Fruit fly (Drosophila melanogaster) whole organism, embryonic: ENCODE results near the gene Bx.

ENCODE experiments used
- Awh ChIP-seq: fragments of 200-800 bp; sonication (Bioruptor generic); IDR thresholded peaks from 2 replicates; pipeline ENCODE4, ENCODE4 v1.3.6; 2022; ENCODE audit warnings: missing biosample characterization, missing genetic modification characterization
- B-H2 ChIP-seq: fragments of 200-800 bp; sonication (Bioruptor generic); optimal IDR thresholded peaks from 2 replicates; lab custom pipeline; 2018; ENCODE audit warnings: missing biosample characterization, mild to moderate bottlenecking, missing genetic modification characterization
- CG10959 ChIP-seq: fragments of 200-800 bp; sonication (Bioruptor generic); IDR thresholded peaks from 2 replicates; pipeline ENCODE4 v1.3.6; 2022; ENCODE audit warnings: missing biosample characterization, missing genetic modification characterization
- CG12299 ChIP-seq: fragments of 200-800 bp; sonication (Bioruptor generic); optimal IDR thresholded peaks from 2 replicates; lab custom pipeline; 2018; ENCODE audit warnings: missing biosample characterization, mild to moderate bottlenecking, missing genetic modification characterization
- CG12391 ChIP-seq: fragments of 200-800 bp; sonication (Bioruptor generic); optimal IDR thresholded peaks from 3 replicates; lab custom pipeline; 2018; ENCODE audit warnings: missing biosample characterization, mild to moderate bottlenecking, missing genetic modification characterization, moderate library complexity
- CG13424 ChIP-seq: fragments of 200-800 bp; sonication (Bioruptor generic); optimal IDR thresholded peaks from 2 replicates; lab custom pipeline; 2019; ENCODE audit warnings: missing biosample characterization, mild to moderate bottlenecking, missing genetic modification characterization, moderate library complexity
- CG17359 ChIP-seq: fragments of 200-800 bp; sonication (Bioruptor generic); optimal IDR thresholded peaks from 3 replicates; lab custom pipeline; 2018; ENCODE audit warnings: missing biosample characterization, mild to moderate bottlenecking, missing genetic modification characterization, moderate library complexity
- CG18599 ChIP-seq: fragments of 200-800 bp; sonication (Bioruptor generic); optimal IDR thresholded peaks from 3 replicates; lab custom pipeline; 2017; ENCODE audit warnings: missing biosample characterization, missing genetic modification characterization, mild to moderate bottlenecking, moderate library complexity, missing genetic modification reagents
- CG18619 ChIP-seq: fragments of 200-800 bp; sonication (Bioruptor generic); optimal IDR thresholded peaks from 3 replicates; lab custom pipeline; 2017; ENCODE audit warnings: missing biosample characterization, mild to moderate bottlenecking, missing genetic modification characterization
- CG4282 ChIP-seq: fragments of 200-800 bp; sonication (Bioruptor generic); optimal IDR thresholded peaks from 2 replicates; lab custom pipeline; 2016; ENCODE audit warnings: missing biosample characterization, missing genetic modification characterization
- CG4424 ChIP-seq: fragments of 200-800 bp; sonication (Bioruptor generic); optimal IDR thresholded peaks from 3 replicates; lab custom pipeline; 2016; ENCODE audit warnings: missing biosample characterization, missing genetic modification characterization
- CG6791 ChIP-seq: fragments of 200-800 bp; sonication (Bioruptor generic); IDR thresholded peaks from 3 replicates; pipeline ENCODE4 v1.3.6; 2022; ENCODE audit warnings: missing biosample characterization, missing genetic modification characterization; ENCODE audit not compliant: partially characterized antibody
- CG8290 ChIP-seq, 3 experiments: fragments of 200-800 bp; sonication (Bioruptor generic); optimal IDR thresholded peaks; 2 replicates each; lab custom pipeline; 2016 to 2019; ENCODE audit warnings: missing biosample characterization in 3 of 3, missing genetic modification characterization in 3 of 3, mild to moderate bottlenecking in 2 of 3, moderate library complexity in 1 of 3
- CG8944 ChIP-seq: fragments of 200-800 bp; sonication (Bioruptor generic); optimal IDR thresholded peaks from 3 replicates; lab custom pipeline; 2016; ENCODE audit warnings: missing biosample characterization, missing genetic modification characterization
- CG9932 ChIP-seq: fragments of 200-800 bp; sonication (Bioruptor generic); IDR thresholded peaks from 2 replicates; pipeline ENCODE4 v1.3.6; 2022; ENCODE audit warnings: missing biosample characterization, missing genetic modification characterization
- Dad ChIP-seq: fragments of 200-800 bp; sonication (Bioruptor generic); optimal IDR thresholded peaks from 3 replicates; lab custom pipeline; 2016; ENCODE audit warnings: missing biosample characterization, missing genetic modification characterization
- Dbx ChIP-seq: fragments of 200-800 bp; sonication (Bioruptor generic); IDR thresholded peaks from 3 replicates; pipeline ENCODE4 v1.3.6; 2022; ENCODE audit warnings: missing biosample characterization, missing genetic modification characterization
- Fer3 ChIP-seq: fragments of 200-800 bp; sonication (Bioruptor generic); optimal IDR thresholded peaks from 2 replicates; lab custom pipeline; 2018; ENCODE audit warnings: missing biosample characterization, mild to moderate bottlenecking, missing genetic modification characterization, moderate library complexity
- H15 ChIP-seq: fragments of 200-800 bp; sonication (Bioruptor generic); IDR thresholded peaks from 3 replicates; pipeline ENCODE4 v1.3.6; 2022; ENCODE audit warnings: missing biosample characterization, missing genetic modification characterization
- HmgD ChIP-seq: fragments of 200-800 bp; sonication (Bioruptor generic); optimal IDR thresholded peaks from 3 replicates; lab custom pipeline; 2016; ENCODE audit warnings: missing biosample characterization, missing genetic modification characterization
- HmgZ ChIP-seq: fragments of 200-800 bp; sonication (Bioruptor generic); optimal IDR thresholded peaks from 2 replicates; lab custom pipeline; 2018; ENCODE audit warnings: missing biosample characterization, mild to moderate bottlenecking, missing genetic modification characterization
- NK7.1 ChIP-seq: fragments of 200-800 bp; sonication (Bioruptor generic); optimal IDR thresholded peaks from 3 replicates; lab custom pipeline; 2016; ENCODE audit warnings: missing biosample characterization, missing genetic modification characterization
- Oli ChIP-seq: fragments of 200-800 bp; sonication (Bioruptor generic); optimal IDR thresholded peaks from 2 replicates; lab custom pipeline; 2018; ENCODE audit warnings: missing biosample characterization, mild to moderate bottlenecking, missing genetic modification characterization, moderate library complexity
- Poxn ChIP-seq: fragments of 200-800 bp; sonication (Bioruptor generic); IDR thresholded peaks from 2 replicates; pipeline ENCODE4 v1.3.6; 2022; ENCODE audit warnings: missing biosample characterization, missing genetic modification characterization
- YL-1 ChIP-seq: fragments of 200-800 bp; sonication (Bioruptor generic); optimal IDR thresholded peaks from 3 replicates; lab custom pipeline; 2017; ENCODE audit warnings: missing biosample characterization, mild to moderate bottlenecking, missing genetic modification characterization
- bsh ChIP-seq, 2 experiments: fragments of 200-800 bp; sonication (Bioruptor generic); optimal IDR thresholded peaks; 2 replicates each; lab custom pipeline; 2017 to 2018; ENCODE audit warnings: mild to moderate bottlenecking in 2 of 2, missing biosample characterization in 2 of 2, missing genetic modification characterization in 2 of 2, moderate library complexity in 1 of 2
- caup ChIP-seq: fragments of 200-800 bp; sonication (Bioruptor generic); optimal IDR thresholded peaks from 3 replicates; lab custom pipeline; 2017; ENCODE audit warnings: missing biosample characterization, mild to moderate bottlenecking, missing genetic modification characterization, moderate library complexity; ENCODE audit not compliant: severe bottlenecking
- chif ChIP-seq, 2 experiments: fragments of 200-800 bp; sonication (Bioruptor generic); optimal IDR thresholded peaks; 3 replicates each; lab custom pipeline; 2016; ENCODE audit warnings: missing biosample characterization in 2 of 2, missing genetic modification characterization in 2 of 2
- crol ChIP-seq: fragments of 200-800 bp; sonication (Bioruptor generic); IDR thresholded peaks from 2 replicates; pipeline ENCODE4 v1.3.6; 2022; ENCODE audit warnings: missing biosample characterization, missing genetic modification characterization
- da ChIP-seq: fragments of 200-800 bp; sonication (Bioruptor generic); optimal IDR thresholded peaks from 2 replicates; lab custom pipeline; 2016; ENCODE audit warnings: missing biosample characterization, missing genetic modification characterization
- dmrt11E ChIP-seq: fragments of 200-800 bp; sonication (Bioruptor generic); optimal IDR thresholded peaks from 3 replicates; lab custom pipeline; 2018; ENCODE audit warnings: missing biosample characterization, mild to moderate bottlenecking, missing genetic modification characterization, moderate library complexity
- esg ChIP-seq: fragments of 200-800 bp; sonication (Bioruptor generic); conservative IDR thresholded peaks from 2 replicates; pipeline ENCODE4 v1.3.6; 2022; ENCODE audit warnings: missing biosample characterization, missing genetic modification characterization
- exex ChIP-seq: fragments of 200-800 bp; sonication (Bioruptor generic); optimal IDR thresholded peaks from 4 replicates; lab custom pipeline; 2018; ENCODE audit warnings: missing biosample characterization, mild to moderate bottlenecking, missing genetic modification characterization, moderate library complexity
- lola ChIP-seq, 3 experiments: fragments of >200 bp in 2 of 3; fragments of 200-800 bp in 1 of 3; sonication (Bioruptor generic) in 1 of 3; optimal IDR thresholded peaks; 2 replicates each; lab custom pipeline; 2017 to 2019; ENCODE audit warnings: missing biosample characterization in 3 of 3, missing genetic modification characterization in 3 of 3, mild to moderate bottlenecking in 1 of 3, moderate library complexity in 1 of 3
- mld ChIP-seq: fragments of 200-800 bp; sonication (Bioruptor generic); IDR thresholded peaks from 3 replicates; pipeline ENCODE4 v1.3.6; 2022; ENCODE audit warnings: missing biosample characterization, missing genetic modification characterization; ENCODE audit not compliant: partially characterized antibody
- nerfin-1 ChIP-seq: fragments of 200-800 bp; sonication (Bioruptor generic); optimal IDR thresholded peaks from 3 replicates; lab custom pipeline; 2019; ENCODE audit warnings: missing biosample characterization, mild to moderate bottlenecking, missing genetic modification characterization, moderate library complexity
- nmo ChIP-seq: fragments of 200-800 bp; sonication (Bioruptor generic); optimal IDR thresholded peaks from 2 replicates; lab custom pipeline; 2018; ENCODE audit warnings: missing biosample characterization, mild to moderate bottlenecking, missing genetic modification characterization, moderate library complexity
- pho ChIP-seq: fragments of 200-800 bp; sonication (Bioruptor generic); optimal IDR thresholded peaks from 2 replicates; lab custom pipeline; 2016; ENCODE audit warnings: missing biosample characterization, missing genetic modification characterization
- phol ChIP-seq: fragments of 200-800 bp; sonication (Bioruptor generic); optimal IDR thresholded peaks from 3 replicates; lab custom pipeline; 2018; ENCODE audit warnings: missing biosample characterization, mild to moderate bottlenecking, missing genetic modification characterization, moderate library complexity
- sens ChIP-seq: fragments of 200-800 bp; sonication (Bioruptor generic); peaks from one replicate; lab custom pipeline; 2016; ENCODE audit warnings: missing biosample characterization, missing genetic modification characterization
- sens-2 ChIP-seq: fragments of 200-800 bp; sonication (Bioruptor generic); IDR thresholded peaks from 2 replicates; pipeline ENCODE4 v1.3.6; 2022; ENCODE audit warnings: missing biosample characterization, missing genetic modification characterization
- shn ChIP-seq: fragments of 200-800 bp; sonication (Bioruptor generic); optimal IDR thresholded peaks from 3 replicates; lab custom pipeline; 2016; ENCODE audit warnings: missing biosample characterization, missing genetic modification characterization
- slou ChIP-seq: fragments of 200-800 bp; sonication (Bioruptor generic); optimal IDR thresholded peaks from 3 replicates; lab custom pipeline; 2016; ENCODE audit warnings: missing biosample characterization, missing genetic modification characterization
- ssp ChIP-seq: fragments of 200-800 bp; sonication (Bioruptor generic); IDR thresholded peaks from 2 replicates; pipeline ENCODE4 v1.3.6; 2022; ENCODE audit warnings: missing biosample characterization, missing genetic modification characterization
- stwl ChIP-seq: fragments of 200-800 bp; sonication (Bioruptor generic); optimal IDR thresholded peaks from 3 replicates; lab custom pipeline; 2018; ENCODE audit warnings: missing biosample characterization, mild to moderate bottlenecking, missing genetic modification characterization, moderate library complexity
- twi ChIP-seq: fragments of 200-800 bp; optimal IDR thresholded peaks from 2 replicates; lab custom pipeline; 2019; ENCODE audit warnings: missing biosample characterization, mild to moderate bottlenecking, missing genetic modification characterization, moderate library complexity
- zen ChIP-seq: fragments of 200-800 bp; sonication (Bioruptor generic); optimal IDR thresholded peaks from 3 replicates; lab custom pipeline; 2018; ENCODE audit warnings: missing biosample characterization, mild to moderate bottlenecking, missing genetic modification characterization, moderate library complexity
- zf30C ChIP-seq: fragments of 200-800 bp; sonication (Bioruptor generic); optimal IDR thresholded peaks from 3 replicates; lab custom pipeline; 2018; ENCODE audit warnings: missing biosample characterization, mild to moderate bottlenecking, missing genetic modification characterization

Bx gene

DNA sequence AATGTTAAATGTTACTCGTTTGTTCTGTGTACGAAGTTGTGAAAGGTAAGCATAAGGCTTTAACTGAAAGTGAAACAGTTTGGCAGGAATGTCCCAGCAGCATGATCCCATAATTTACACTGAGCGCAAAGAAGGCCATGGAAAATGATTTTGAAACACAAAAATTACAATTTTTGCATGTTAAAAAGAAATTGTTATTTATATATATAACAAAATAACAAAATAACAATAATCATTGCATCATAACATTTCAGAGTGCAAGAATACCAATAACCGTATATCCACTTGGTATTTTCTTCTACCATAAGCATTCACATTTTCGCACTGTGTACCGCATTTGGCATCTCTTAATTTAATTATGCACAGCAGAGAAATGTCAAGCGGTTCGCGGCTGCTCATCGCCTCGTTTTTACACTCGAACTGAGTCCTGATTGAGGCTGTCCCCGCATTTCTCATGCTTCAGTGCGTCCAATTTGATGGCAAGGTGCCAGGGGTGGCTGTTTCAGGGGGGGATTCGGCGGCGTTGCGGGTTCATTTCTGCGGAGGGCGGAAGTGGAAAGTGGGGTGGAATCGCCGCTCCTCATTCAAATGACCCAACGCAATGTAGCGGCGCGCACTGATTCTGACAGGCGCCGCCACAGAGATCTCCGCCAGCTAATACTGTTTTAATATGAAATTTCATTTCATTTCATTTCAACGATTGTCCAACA lies 7.3 kb downstream of the Bx start, which contains the start of gene CG6481 (continued):
- TF ChIP-seq phol (tag; lab: Kevin White, UChicago) (peak; percentile 29), CG9932 (GFP tag; lab: Robert Waterston, UW) (no peak), dmrt11E (tag; lab: Kevin White, UChicago) (peak; percentile 34), da (GFP tag; lab: Kevin White, UChicago) (no peak), CG17359 (tag; lab: Kevin White, UChicago) (no peak), caup (GFP tag; lab: Kevin White, UChicago) (no peak), CG8290 (GFP tag; optimal IDR thresholded peaks at IDR 0.05; lab: Kevin White, UChicago) (no peak), CG8290 (tag; optimal IDR thresholded peaks at IDR 0.05; lab: Kevin White, UChicago) (no peak), chif (GFP tag; optimal IDR thresholded peaks at IDR 0.05; lab: Kevin White, UChicago) (no peak), nmo (GFP tag; lab: Kevin White, UChicago) (no peak), zen (no peak), lola (GFP tag; optimal IDR thresholded peaks at IDR 0.05; lab: Kevin White, UChicago) (peak in 1 of 3 experiments; percentile 19), Dad (GFP tag; lab: Kevin White, UChicago) (no peak), CG13424 (tag; lab: Kevin White, UChicago) (no peak), bsh (GFP tag; optimal IDR thresholded peaks at IDR 0.05; lab: Kevin White, UChicago) (peak in 1 of 2 experiments; percentile 22), crol (GFP tag; lab: Robert Waterston, UW) (peak; percentile 72), esg (no peak), ssp (GFP tag; lab: Robert Waterston, UW) (no peak), CG12299 (tag; lab: Kevin White, UChicago) (no peak), Poxn (GFP tag; lab: Robert Waterston, UW) (no peak), sens (GFP tag; lab: Kevin White, UChicago) (peak; percentile 68), Dbx (GFP tag; lab: Robert Waterston, UW) (no peak), zf30C (peak; percentile 32), CG8944 (GFP tag; lab: Kevin White, UChicago) (no peak), YL-1 (no peak), stwl (tag; lab: Kevin White, UChicago) (no peak), H15 (GFP tag; lab: Robert Waterston, UW) (no peak)

DNA sequence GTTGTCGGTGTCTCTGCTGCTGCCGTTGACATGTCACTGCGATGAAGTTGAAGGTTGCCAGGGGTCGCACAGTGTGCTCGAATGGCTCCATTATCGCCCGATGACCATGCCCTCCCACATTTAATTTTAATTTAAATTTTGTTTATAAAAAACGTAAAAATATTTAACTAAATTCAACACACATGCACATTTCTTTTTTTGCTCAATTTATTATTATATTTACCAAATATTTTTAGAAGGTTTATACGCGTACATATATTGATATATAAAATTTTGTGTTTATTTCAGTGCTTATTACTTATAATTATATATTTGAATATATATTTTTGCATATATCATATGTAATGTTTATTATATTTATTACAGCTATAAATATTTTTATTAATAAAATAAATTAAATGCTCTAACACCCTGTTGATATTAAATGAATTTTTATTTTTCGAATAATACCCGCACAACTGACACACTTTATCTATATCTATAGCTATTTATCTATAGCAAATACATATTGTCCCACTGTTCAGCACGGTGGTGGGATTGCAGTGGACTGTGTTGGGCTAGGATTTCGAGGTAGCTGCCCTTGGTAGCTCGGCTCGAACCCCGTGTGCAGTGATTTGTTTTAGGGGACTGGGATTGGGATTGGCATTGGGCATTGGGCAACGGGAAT lies 8.1 kb downstream of the Bx start:
- TF ChIP-seq Awh (GFP tag; lab: Robert Waterston, UW) (no peak), HmgD (no peak), Oli (tag; lab: Kevin White, UChicago) (peak; percentile 8), B-H2 (GFP tag; lab: Kevin White, UChicago) (no peak), CG18619 (GFP tag; lab: Kevin White, UChicago) (no peak), HmgZ (tag; lab: Kevin White, UChicago) (no peak), exex (tag; lab: Kevin White, UChicago) (no peak), slou (GFP tag; lab: Kevin White, UChicago) (no peak), pho (GFP tag; lab: Kevin White, UChicago) (no peak), sens-2 (GFP tag; lab: Robert Waterston, UW) (no peak), CG4424 (no peak), CG18599 (GFP tag; lab: Kevin White, UChicago) (no peak), CG4282 (no peak), twi (tag; lab: Kevin White, UChicago) (no peak), mld (GFP tag; lab: Robert Waterston, UW) (no peak), CG10959 (no peak), Fer3 (tag; lab: Kevin White, UChicago) (no peak), CG12391 (peak; percentile 32), NK7.1 (GFP tag; lab: Kevin White, UChicago) (no peak), CG6791 (GFP tag; lab: Robert Waterston, UW) (no peak), shn (GFP tag; lab: Kevin White, UChicago) (no peak), nerfin-1 (no peak)
